Fruit fly (Drosophila melanogaster) whole organism: ENCODE results near the gene CG13032.

Experiments
- Dll ChIP-seq: fragments of >200 bp; optimal IDR thresholded peaks from 2 replicates; lab custom pipeline; 2017
- EcR ChIP-seq, 2 experiments: fragments of >200 bp; optimal IDR thresholded peaks; 2 replicates each; lab custom pipeline; 2017; ENCODE audit warnings: missing biosample characterization in 2 of 2, missing genetic modification characterization in 2 of 2, missing genetic modification reagents in 2 of 2
- pan ChIP-seq: fragments of >200 bp; optimal IDR thresholded peaks from 2 replicates; lab custom pipeline; 2017
- psq ChIP-seq: fragments of >200 bp; optimal IDR thresholded peaks from 2 replicates; lab custom pipeline; 2017

DNA sequence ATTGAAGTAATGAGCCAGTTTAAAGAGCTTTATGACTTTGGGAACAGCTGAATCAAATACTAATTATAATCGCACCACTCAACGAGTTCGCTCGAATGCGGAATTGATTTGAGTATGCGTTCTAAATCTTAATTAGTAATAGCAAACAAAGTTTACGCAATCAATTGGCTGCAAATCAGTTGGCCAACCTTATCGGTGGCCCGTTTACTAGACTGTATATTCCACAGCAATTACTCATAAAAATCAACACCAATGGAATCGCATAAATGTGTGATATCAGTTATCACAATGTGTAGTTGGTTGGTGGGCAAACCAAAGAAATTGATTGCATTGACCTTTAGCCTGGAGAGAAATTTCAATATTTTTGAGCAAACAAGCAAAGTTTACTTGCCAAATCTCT, 21.2 kb upstream of the CG13032 start:
- no peak for TF ChIP-seq EcR (GFP tag; optimal IDR thresholded peaks at IDR 0.05; lab: Kevin White, UChicago)
- TF ChIP-seq psq (lab: Kevin White, UChicago) = no peak
- no peak for TF ChIP-seq pan
- no peak for TF ChIP-seq Dll
